Worm (Caenorhabditis elegans): ENCODE results near the gene C23H4.6.

Gene C23H4.6

DNA sequence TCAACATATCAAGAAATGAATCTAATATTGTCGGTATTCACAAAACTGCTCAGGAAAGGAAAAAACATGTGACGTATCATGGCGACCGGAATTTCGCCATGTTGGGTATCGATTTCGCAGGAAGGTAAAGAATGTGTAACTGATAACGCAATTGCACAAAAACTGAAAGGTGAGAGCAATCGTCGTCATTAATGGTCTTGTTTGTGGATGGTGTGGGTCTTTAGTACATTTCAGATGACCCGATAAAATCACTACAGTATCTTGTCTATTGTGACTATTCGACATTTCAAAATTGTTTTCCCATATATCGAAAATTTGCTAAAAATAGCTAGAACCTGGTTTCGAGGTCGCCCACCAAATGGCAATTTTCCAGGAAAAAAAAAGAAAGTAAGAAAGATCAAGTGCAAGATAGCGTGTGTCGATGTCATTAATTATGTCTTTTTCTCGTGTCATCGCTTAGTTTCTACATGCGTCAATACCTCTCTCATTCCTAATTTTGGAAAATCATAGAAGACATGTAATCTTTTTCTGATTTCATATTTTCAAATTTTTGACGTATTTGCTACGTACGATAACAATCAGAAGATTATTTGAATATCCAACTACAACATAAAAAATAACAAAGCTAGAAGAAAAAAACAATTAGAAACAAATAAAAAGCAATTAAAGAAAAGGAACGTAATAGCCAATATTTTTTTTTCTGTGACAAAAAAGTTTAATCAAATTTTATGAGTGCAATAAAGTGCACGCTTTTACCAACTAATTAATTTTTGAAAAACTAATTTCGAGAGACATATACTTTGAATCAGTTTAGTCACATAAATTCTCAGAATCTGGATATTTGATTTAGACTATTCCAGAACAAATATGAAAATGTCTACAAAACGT, 25.0 kb upstream of the C23H4.6 start:
- no peak for TF ChIP-seq nhr-237 (tag; optimal IDR thresholded peaks at IDR 0.05)
- TF ChIP-seq snpc-4 (tag; optimal IDR thresholded peaks at IDR 0.05) = no peak
- no peak for TF ChIP-seq lin-32 (GFP tag; optimal IDR thresholded peaks at IDR 0.05)
- no peak for TF ChIP-seq drap-1 (GFP tag; optimal IDR thresholded peaks at IDR 0.05)
- no peak for TF ChIP-seq bed-3 (GFP tag; optimal IDR thresholded peaks at IDR 0.05)
- no peak for TF ChIP-seq zip-8 (tag; optimal IDR thresholded peaks at IDR 0.05)
- TF ChIP-seq nhr-28 (tag; optimal IDR thresholded peaks at IDR 0.05) = no peak
- no peak for TF ChIP-seq M03D4.4 (tag; optimal IDR thresholded peaks at IDR 0.05)

DNA sequence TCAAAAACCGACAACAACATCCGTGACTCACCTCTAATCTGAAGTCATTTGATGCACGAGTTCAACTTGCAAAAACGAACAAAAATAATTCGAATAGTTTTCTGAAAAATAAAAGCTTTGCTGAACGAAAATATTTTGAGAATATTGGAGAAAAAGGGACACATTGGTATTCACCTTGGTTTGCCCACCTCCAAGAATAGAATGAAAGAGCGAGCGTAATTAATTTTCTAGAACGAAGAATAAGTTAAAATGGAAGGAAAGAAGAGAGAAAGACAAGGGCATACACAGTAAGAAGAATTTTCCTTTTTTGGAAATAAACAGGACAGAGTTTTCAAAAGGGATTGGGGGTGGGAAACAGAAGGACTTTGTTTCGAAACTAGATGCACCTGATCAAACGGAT, 22.6 kb upstream of the C23H4.6 start, which contains the start of gene cab-1:
Gene cab-1, minus strand, starts transcription at position 101 of the 400 bp plus-strand sequence.
- TF ChIP-seq mab-5 (tag; optimal IDR thresholded peaks at IDR 0.05) (no peak), ham-2 (GFP tag; optimal IDR thresholded peaks at IDR 0.05) (no peak), bed-3 (GFP tag; optimal IDR thresholded peaks at IDR 0.05) (no peak), pha-4 (tag; optimal IDR thresholded peaks at IDR 0.05) (no peak), elt-3 (tag; optimal IDR thresholded peaks at IDR 0.05) (no peak), nhr-76 (tag; optimal IDR thresholded peaks at IDR 0.05) (no peak), nhr-237 (tag; optimal IDR thresholded peaks at IDR 0.05) (no peak), hlh-1 (tag; optimal IDR thresholded peaks at IDR 0.05) (no peak), M03D4.4 (tag; optimal IDR thresholded peaks at IDR 0.05) (no peak), nhr-2 (tag; optimal IDR thresholded peaks at IDR 0.05) (no peak), lin-32 (GFP tag; optimal IDR thresholded peaks at IDR 0.05) (no peak), lin-13 (tag; optimal IDR thresholded peaks at IDR 0.05) (no peak), ceh-39 (tag; optimal IDR thresholded peaks at IDR 0.05) (no peak), snpc-4 (tag; optimal IDR thresholded peaks at IDR 0.05) (no peak)

DNA sequence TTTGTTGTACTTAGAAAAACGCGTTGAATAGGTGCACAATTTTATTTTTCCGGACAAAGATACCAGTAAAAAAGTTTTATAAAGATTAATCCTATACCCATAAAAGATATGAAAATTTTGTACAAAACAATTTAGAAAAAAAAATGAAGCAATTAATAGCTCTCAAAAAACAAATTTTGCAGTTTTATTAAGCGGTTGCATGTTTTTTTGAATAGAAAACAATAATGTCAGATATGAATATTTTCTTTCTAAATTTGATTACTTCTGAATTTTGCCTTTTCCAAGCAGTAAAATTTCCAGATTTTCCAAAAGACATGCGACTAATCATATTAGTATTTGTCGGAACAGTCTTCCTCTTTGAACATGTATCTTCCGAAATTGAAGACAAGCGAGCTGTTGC, 18.5 kb upstream of the C23H4.6 start, which contains the start of gene C23H4.8:
Gene C23H4.8, plus strand, starts transcription at position 301 of the 400 bp plus-strand sequence.
- TF ChIP-seq ham-2 (GFP tag; optimal IDR thresholded peaks at IDR 0.05) = no peak
- no peak for TF ChIP-seq unc-39 (tag; optimal IDR thresholded peaks at IDR 0.05)
- no peak for TF ChIP-seq M03D4.4 (tag; optimal IDR thresholded peaks at IDR 0.05)
- TF ChIP-seq lsy-2 (tag; optimal IDR thresholded peaks at IDR 0.05) = no peak
- TF ChIP-seq ceh-39 (tag; optimal IDR thresholded peaks at IDR 0.05) = no peak

DNA sequence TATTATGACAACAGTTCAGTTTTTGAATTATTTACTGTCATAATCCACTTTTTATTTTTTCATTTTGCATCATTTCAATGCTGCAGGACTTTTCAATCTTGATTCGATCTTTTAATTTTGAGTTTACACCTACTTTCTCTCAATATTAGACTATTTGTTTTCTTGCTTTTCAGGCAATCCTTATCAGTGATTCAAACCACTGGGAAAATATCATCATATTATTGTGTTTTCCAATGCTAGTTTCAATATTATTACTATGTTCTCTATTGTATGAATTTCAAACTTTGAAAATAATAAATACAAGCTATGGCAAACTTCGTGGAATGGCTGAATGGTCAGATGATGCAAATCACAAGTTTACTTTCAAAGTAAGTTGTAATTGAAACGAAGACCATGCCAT, 15.9 kb upstream of the C23H4.6 start, which contains the start of gene cest-8:
Gene cest-8, plus strand, starts transcription at position 184 of the 400 bp plus-strand sequence.
- no peak for TF ChIP-seq bed-3 (GFP tag; optimal IDR thresholded peaks at IDR 0.05)
- TF ChIP-seq mls-2 (tag; optimal IDR thresholded peaks at IDR 0.05) = no peak
- no peak for TF ChIP-seq ceh-39 (tag; optimal IDR thresholded peaks at IDR 0.05)
- TF ChIP-seq tbx-8 (GFP tag; optimal IDR thresholded peaks at IDR 0.05) = no peak
- no peak for TF ChIP-seq ceh-83 (GFP tag; optimal IDR thresholded peaks at IDR 0.05)
- TF ChIP-seq M03D4.4 (tag; optimal IDR thresholded peaks at IDR 0.05) = no peak
- no peak for TF ChIP-seq mep-1 (tag; optimal IDR thresholded peaks at IDR 0.05)
- TF ChIP-seq flh-1 (GFP tag; optimal IDR thresholded peaks at IDR 0.05) = no peak
- TF ChIP-seq lsy-2 (tag; optimal IDR thresholded peaks at IDR 0.05) = no peak
- TF ChIP-seq elt-3 (tag; optimal IDR thresholded peaks at IDR 0.05) = no peak
- no peak for TF ChIP-seq unc-39 (tag; optimal IDR thresholded peaks at IDR 0.05)
- TF ChIP-seq lin-32 (GFP tag; optimal IDR thresholded peaks at IDR 0.05) = no peak
- TF ChIP-seq snpc-4 (tag; optimal IDR thresholded peaks at IDR 0.05) = no peak
- TF ChIP-seq sem-2 (GFP tag; optimal IDR thresholded peaks at IDR 0.05) = no peak
- TF ChIP-seq nhr-76 (tag; optimal IDR thresholded peaks at IDR 0.05) = no peak
- no peak for TF ChIP-seq hlh-1 (tag; optimal IDR thresholded peaks at IDR 0.05)

DNA sequence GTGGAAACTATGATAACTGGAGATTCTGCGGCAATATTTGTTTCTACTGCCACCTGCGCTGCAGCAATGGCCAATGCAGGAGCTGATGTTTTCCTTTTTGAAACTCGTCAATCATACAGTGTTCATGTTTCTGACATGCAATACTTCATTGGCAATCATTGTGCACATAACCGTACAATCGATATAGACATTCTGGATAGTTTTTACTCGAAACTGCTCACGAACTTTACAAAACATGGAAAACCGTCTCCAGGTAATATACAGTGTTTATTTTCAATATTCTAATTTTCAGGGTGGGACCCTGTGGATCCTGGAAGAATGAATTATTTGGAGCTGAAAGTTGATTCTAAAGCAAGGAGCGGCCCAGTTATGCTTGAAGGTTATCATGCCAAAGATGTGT, 13.6 kb upstream of the C23H4.6 start, which contains the start of gene cest-9.2:
Gene cest-9.2, plus strand, starts transcription at position 301 of the 400 bp plus-strand sequence.
- TF ChIP-seq ceh-39 (tag; optimal IDR thresholded peaks at IDR 0.05) (no peak), ztf-11 (tag; optimal IDR thresholded peaks at IDR 0.05) (no peak), mab-5 (tag; optimal IDR thresholded peaks at IDR 0.05) (no peak), nhr-237 (tag; optimal IDR thresholded peaks at IDR 0.05) (no peak), lsy-2 (tag; optimal IDR thresholded peaks at IDR 0.05) (no peak), sptf-1 (tag; optimal IDR thresholded peaks at IDR 0.05) (no peak), M03D4.4 (tag; optimal IDR thresholded peaks at IDR 0.05) (no peak), lin-13 (tag; optimal IDR thresholded peaks at IDR 0.05) (no peak), mls-2 (tag; optimal IDR thresholded peaks at IDR 0.05) (no peak), nhr-76 (tag; optimal IDR thresholded peaks at IDR 0.05) (no peak), sem-2 (GFP tag; optimal IDR thresholded peaks at IDR 0.05) (no peak), nhr-28 (tag; optimal IDR thresholded peaks at IDR 0.05) (no peak), pha-4 (tag; optimal IDR thresholded peaks at IDR 0.05) (no peak), unc-62 (GFP tag; optimal IDR thresholded peaks at IDR 0.05) (no peak), blmp-1 (tag; optimal IDR thresholded peaks at IDR 0.05) (no peak)

All from whole organism, mixed stage, embryonic.